Worm (Caenorhabditis elegans) whole organism, early embryonic: ENCODE measurements around the gene hmp-1.
A peak's percentile ranks its signal among the peaks of the same experiment; 100 is the strongest.

Experiments used
- B0310.2 ChIP-seq: sonication (generic microtip); optimal IDR thresholded peaks from 2 replicates; lab custom pipeline; 2016; ENCODE audit warnings: mild to moderate bottlenecking, missing genetic modification characterization, missing compliant biosample characterization
- F13C5.2 ChIP-seq: sonication (generic microtip); optimal IDR thresholded peaks from 2 replicates; lab custom pipeline; 2017; ENCODE audit warnings: mild to moderate bottlenecking, missing genetic modification characterization, inconsistent platforms, missing compliant biosample characterization
- aly-1 ChIP-seq: sonication (generic microtip); optimal IDR thresholded peaks from 2 replicates; lab custom pipeline; 2016; ENCODE audit warnings: missing genetic modification characterization, missing compliant biosample characterization
- ama-1 ChIP-seq: fragments of 150-350 bp; optimal IDR thresholded peaks from 2 replicates; lab custom pipeline; 2014
- ceh-13 ChIP-seq: fragments of 200-800 bp; sonication (Bioruptor generic); optimal IDR thresholded peaks from 2 replicates; lab custom pipeline; 2018; ENCODE audit warnings: mild to moderate bottlenecking, missing genetic modification characterization, missing compliant biosample characterization
- ceh-36 ChIP-seq: sonication (generic microtip); optimal IDR thresholded peaks from 2 replicates; lab custom pipeline; 2016; ENCODE audit warnings: missing genetic modification characterization, inconsistent platforms, missing compliant biosample characterization
- ets-7 ChIP-seq: sonication (generic microtip); optimal IDR thresholded peaks from 2 replicates; lab custom pipeline; 2016; ENCODE audit warnings: missing genotype, missing genetic modification characterization, missing compliant biosample characterization
- flt-1 ChIP-seq: fragments of 200-800 bp; sonication (Bioruptor generic); IDR thresholded peaks from 2 replicates; pipeline ENCODE4 v1.3.6; 2022; ENCODE audit warnings: missing genetic modification characterization, missing compliant biosample characterization
- hmbx-1 ChIP-seq: sonication (generic microtip); optimal IDR thresholded peaks from 2 replicates; lab custom pipeline; 2016; ENCODE audit warnings: mild to moderate bottlenecking, missing genetic modification characterization, missing compliant biosample characterization
- hmg-4 ChIP-seq: fragments of 200-800 bp; sonication (Bioruptor generic); optimal IDR thresholded peaks from 2 replicates; lab custom pipeline; 2018; ENCODE audit warnings: mild to moderate bottlenecking, missing genetic modification characterization, missing compliant biosample characterization
- hnd-1 ChIP-seq: sonication (generic microtip); optimal IDR thresholded peaks from 2 replicates; lab custom pipeline; 2016; ENCODE audit warnings: missing genetic modification characterization, missing compliant biosample characterization
- pes-1 ChIP-seq: fragments of 200-800 bp; sonication (Bioruptor generic); IDR thresholded peaks from 2 replicates; pipeline ENCODE4 v1.3.6; 2022; ENCODE audit warnings: missing genetic modification reagents, missing genetic modification characterization, missing compliant biosample characterization
- scrt-1 ChIP-seq: fragments of 200-800 bp; sonication (Bioruptor generic); IDR thresholded peaks from 2 replicates; pipeline ENCODE4 v1.3.6; 2022; ENCODE audit warnings: missing genetic modification characterization, missing compliant biosample characterization
- sea-1 ChIP-seq: fragments of 200-800 bp; sonication (Bioruptor generic); conservative IDR thresholded peaks from 2 replicates; pipeline ENCODE4 v1.3.6; 2022; ENCODE audit warnings: missing genetic modification characterization, missing compliant biosample characterization
- tbx-11 ChIP-seq: fragments of 200-800 bp; sonication (Bioruptor generic); IDR thresholded peaks from 2 replicates; pipeline ENCODE4 v1.3.6; 2022; ENCODE audit warnings: missing genetic modification characterization, missing compliant biosample characterization
- tbx-37 ChIP-seq: fragments of 200-800 bp; sonication (Bioruptor generic); conservative IDR thresholded peaks from 2 replicates; pipeline ENCODE4 v1.3.6; 2022; ENCODE audit warnings: missing genetic modification reagents, missing genetic modification characterization, missing compliant biosample characterization
- tra-4 ChIP-seq: sonication (generic microtip); optimal IDR thresholded peaks from 2 replicates; lab custom pipeline; 2017; ENCODE audit warnings: missing genetic modification characterization, missing compliant biosample characterization

hmp-1 gene

DNA sequence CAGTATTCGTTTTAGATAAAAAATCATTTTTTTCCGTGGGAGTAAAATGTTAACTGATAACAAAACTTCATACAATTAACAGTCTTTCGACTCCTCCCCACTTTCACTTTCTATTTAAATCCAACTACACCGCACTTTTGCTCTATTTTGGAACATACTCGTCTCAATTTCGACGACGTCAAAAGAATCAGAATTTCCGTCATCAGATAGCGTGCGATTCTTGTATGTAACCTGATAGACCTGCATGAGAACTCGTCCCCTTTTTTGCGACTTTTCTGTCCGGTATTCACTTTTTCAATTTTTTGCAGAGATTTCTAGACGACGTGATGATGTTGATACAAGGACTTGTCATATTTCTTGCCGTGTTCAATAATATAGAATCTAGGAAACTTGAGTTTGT, 12.4 kb upstream of the hmp-1 start, which contains the start of gene pho-8:
Gene pho-8, plus strand, starts transcription at position 301 of the 400 bp plus-strand sequence.
- TF ChIP-seq hmg-4 (no peak), sea-1 (no peak), tbx-11 (GFP tag; lab: Robert Waterston, UW) (no peak), ceh-36 (no peak), ceh-13 (GFP tag; lab: Kevin White, UChicago) (no peak), hnd-1 (no peak), B0310.2 (tag; lab: Kevin White, UChicago) (no peak), tra-4 (tag; lab: Kevin White, UChicago) (no peak), F13C5.2 (tag; lab: Kevin White, UChicago) (no peak), tbx-37 (GFP tag; lab: Robert Waterston, UW) (no peak), hmbx-1 (no peak), flt-1 (no peak), pes-1 (no peak), scrt-1 (no peak), aly-1 (tag; lab: Kevin White, UChicago) (no peak), ets-7 (no peak), ama-1 (no peak)

DNA sequence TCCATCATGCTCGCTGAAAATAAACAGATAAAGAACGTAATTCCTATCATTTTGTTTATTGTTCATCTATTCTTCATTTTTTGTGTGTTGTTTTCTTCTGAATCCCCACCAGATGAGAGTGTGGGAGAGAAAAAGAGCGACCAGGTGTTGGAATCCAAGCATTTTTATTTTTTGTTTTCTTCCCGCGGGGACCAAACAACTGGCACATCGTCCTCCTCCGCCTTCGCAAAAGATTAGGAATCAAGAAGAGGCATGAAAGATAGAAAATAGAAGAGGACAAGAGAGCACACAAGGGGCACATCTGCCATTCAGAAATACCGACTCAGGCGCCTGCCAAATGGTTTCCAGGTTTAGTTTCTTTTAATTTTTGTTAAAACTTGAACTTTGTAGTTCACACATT, 9.6 kb upstream of the hmp-1 start, which contains the start of gene R13H4.2:
Gene R13H4.2, plus strand, starts transcription at position 319 of the 400 bp plus-strand sequence.
- no peak for TF ChIP-seq F13C5.2 (tag; lab: Kevin White, UChicago)
- no peak for TF ChIP-seq pes-1
- no peak for TF ChIP-seq tbx-11 (GFP tag; lab: Robert Waterston, UW)
- TF ChIP-seq flt-1, result no peak
- TF ChIP-seq sea-1, result no peak

DNA sequence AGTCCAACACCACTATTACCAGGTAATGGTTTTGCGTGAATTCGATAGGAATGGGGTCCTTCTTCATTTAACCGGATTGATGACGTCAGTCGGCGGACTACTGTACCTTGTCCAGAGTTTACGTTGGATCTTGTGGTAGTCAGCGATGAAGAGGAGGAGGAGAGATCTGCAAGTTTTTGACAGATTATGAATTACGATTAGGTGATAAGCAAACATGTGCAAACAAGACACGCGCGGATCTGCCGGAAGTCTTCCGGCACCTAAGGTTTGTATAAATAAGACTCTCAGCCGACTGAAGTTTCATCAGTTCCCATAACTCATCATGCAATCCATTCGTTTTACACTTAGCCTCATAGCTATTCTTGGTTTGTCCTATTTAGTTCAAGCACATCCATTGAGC, 6.5 kb upstream of the hmp-1 start, which contains the start of gene idpb-5:
Gene idpb-5, plus strand, starts transcription at position 301 of the 400 bp plus-strand sequence.
- TF ChIP-seq ama-1, result no peak
- TF ChIP-seq hnd-1, result no peak

DNA sequence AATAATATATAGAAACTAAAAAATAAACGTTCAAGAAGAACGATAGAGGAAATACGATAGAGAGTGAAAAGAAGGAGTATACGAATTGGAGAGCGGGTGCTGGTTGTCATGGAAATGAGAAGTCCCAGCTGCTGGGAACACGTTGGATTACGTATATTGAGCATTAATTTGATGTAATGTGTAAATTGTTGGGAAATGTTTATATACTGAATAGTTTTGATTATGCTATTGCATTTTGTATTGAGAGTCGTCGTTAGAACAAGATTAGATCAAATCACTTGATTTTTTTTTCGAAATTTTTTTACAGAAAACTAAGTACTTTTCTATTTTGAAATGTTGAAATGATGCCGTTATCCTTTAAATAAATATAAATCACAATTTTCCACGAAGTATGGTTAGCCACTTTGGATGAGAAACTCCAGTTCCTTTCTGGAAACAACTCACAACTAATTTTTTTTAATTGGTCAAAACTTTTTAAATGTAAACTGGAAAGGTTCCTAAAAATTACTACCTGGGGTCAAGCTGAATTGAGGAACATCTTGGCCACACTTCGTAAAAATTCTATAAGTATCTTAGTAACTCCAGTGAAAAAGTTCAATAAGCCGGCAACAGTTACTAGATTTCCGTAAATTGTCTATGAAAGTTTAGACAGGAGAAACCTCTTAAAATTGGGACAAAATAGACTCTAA, 1.8 kb upstream of the hmp-1 start, which contains the start of gene nphp-4:
Gene nphp-4, minus strand, starts transcription at position 51 of the 689 bp plus-strand sequence.
- TF ChIP-seq flt-1 (no peak), ceh-13 (GFP tag; lab: Kevin White, UChicago) (no peak), tbx-11 (GFP tag; lab: Robert Waterston, UW) (no peak), hmbx-1 (no peak), hmg-4 (no peak), scrt-1 (no peak), hnd-1 (no peak), tbx-37 (GFP tag; lab: Robert Waterston, UW) (no peak), ets-7 (no peak), B0310.2 (tag; lab: Kevin White, UChicago) (no peak), sea-1 (no peak), F13C5.2 (tag; lab: Kevin White, UChicago) (no peak), ceh-36 (no peak), tra-4 (tag; lab: Kevin White, UChicago) (no peak)

DNA sequence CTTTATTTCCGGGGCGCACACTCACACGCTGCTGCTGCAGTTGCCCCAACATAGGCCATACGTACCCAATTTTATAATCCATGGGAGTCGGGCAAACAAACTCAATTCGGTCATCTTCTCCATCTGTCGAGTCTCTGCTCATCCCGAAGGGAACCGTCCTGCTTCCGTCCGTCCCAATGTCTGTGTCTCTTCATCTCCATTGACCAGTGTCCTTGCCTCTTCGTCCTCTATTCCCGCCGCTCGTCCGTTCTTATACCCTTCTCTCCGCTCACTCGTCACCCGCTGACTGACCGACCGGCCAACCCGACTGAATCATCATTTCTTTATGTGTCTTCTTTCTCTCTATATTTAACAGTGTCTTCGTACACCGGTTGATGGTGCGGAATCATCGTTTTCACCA, 843 bp upstream of the hmp-1 start:
- TF ChIP-seq hmbx-1 (no peak), B0310.2 (tag; lab: Kevin White, UChicago) (no peak), tbx-37 (GFP tag; lab: Robert Waterston, UW) (no peak), aly-1 (tag; lab: Kevin White, UChicago) (peak; percentile 74), pes-1 (no peak), ceh-36 (no peak), tra-4 (tag; lab: Kevin White, UChicago) (no peak), hmg-4 (peak; percentile 84), sea-1 (no peak), hnd-1 (no peak), ama-1 (no peak), scrt-1 (no peak), F13C5.2 (tag; lab: Kevin White, UChicago) (peak; percentile 27), ceh-13 (GFP tag; lab: Kevin White, UChicago) (no peak), flt-1 (0 out of 2 replicates have a peak, but pooled peaks have one; percentile 34), tbx-11 (GFP tag; lab: Robert Waterston, UW) (no peak), ets-7 (peak; percentile 47)

ce11 chrV:11846969-11847368, 1.3 kb downstream of the hmp-1 start:
- TF ChIP-seq tbx-11 (GFP tag; lab: Robert Waterston, UW), result no peak
- no peak for TF ChIP-seq F13C5.2 (tag; lab: Kevin White, UChicago)
- TF ChIP-seq flt-1, result no peak
- TF ChIP-seq hmbx-1, result no peak
- no peak for TF ChIP-seq hnd-1
- TF ChIP-seq tra-4 (tag; lab: Kevin White, UChicago), result no peak
- no peak for TF ChIP-seq scrt-1
- no peak for TF ChIP-seq ceh-36
- TF ChIP-seq B0310.2 (tag; lab: Kevin White, UChicago), result no peak
- no peak for TF ChIP-seq tbx-37 (GFP tag; lab: Robert Waterston, UW)
- TF ChIP-seq hmg-4, result no peak
- no peak for TF ChIP-seq ceh-13 (GFP tag; lab: Kevin White, UChicago)
- no peak for TF ChIP-seq ets-7
- no peak for TF ChIP-seq ama-1
- no peak for TF ChIP-seq sea-1
- TF ChIP-seq aly-1 (tag; lab: Kevin White, UChicago), result no peak
- TF ChIP-seq pes-1, result no peak

ce11 chrV:11849408-11849807, 3.7 kb downstream of the hmp-1 start:
- TF ChIP-seq tbx-11 (GFP tag; lab: Robert Waterston, UW), result no peak
- no peak for TF ChIP-seq hmbx-1
- TF ChIP-seq F13C5.2 (tag; lab: Kevin White, UChicago), result no peak
- TF ChIP-seq tbx-37 (GFP tag; lab: Robert Waterston, UW), result no peak
- no peak for TF ChIP-seq ama-1
- no peak for TF ChIP-seq hmg-4
- no peak for TF ChIP-seq ceh-36
- TF ChIP-seq B0310.2 (tag; lab: Kevin White, UChicago), result no peak
- TF ChIP-seq hnd-1, result no peak
- no peak for TF ChIP-seq flt-1
- TF ChIP-seq tra-4 (tag; lab: Kevin White, UChicago), result no peak
- TF ChIP-seq scrt-1, result no peak
- TF ChIP-seq ceh-13 (GFP tag; lab: Kevin White, UChicago), result no peak
- TF ChIP-seq ets-7, result no peak
- TF ChIP-seq aly-1 (tag; lab: Kevin White, UChicago), result no peak
- no peak for TF ChIP-seq pes-1
- no peak for TF ChIP-seq sea-1

- TF ChIP-seq ama-1 (no peak), pes-1 (no peak), scrt-1 (no peak), ceh-36 (no peak), ets-7 (no peak), hmbx-1 (no peak), hnd-1 (no peak), sea-1 (no peak), ceh-13 (GFP tag; lab: Kevin White, UChicago) (no peak), F13C5.2 (tag; lab: Kevin White, UChicago) (no peak), tbx-37 (GFP tag; lab: Robert Waterston, UW) (no peak), tbx-11 (GFP tag; lab: Robert Waterston, UW) (no peak), flt-1 (no peak), B0310.2 (tag; lab: Kevin White, UChicago) (no peak), tra-4 (tag; lab: Kevin White, UChicago) (no peak), hmg-4 (no peak)
Measured at ce11 chrV:11852305-11852704, 6.6 kb downstream of the hmp-1 start.
